Fruit fly (Drosophila melanogaster) whole organism, wandering third instar larva: ENCODE measurements around the gene fwd.

Source experiments
- Dfd ChIP-seq: fragments of >200 bp; optimal IDR thresholded peaks from 2 replicates; lab custom pipeline; 2017; ENCODE audit warnings: missing biosample characterization, missing genetic modification characterization
- Dif ChIP-seq: fragments of 200-275, 200-300 bp; sonication (Bioruptor generic); optimal IDR thresholded peaks from 2 replicates; lab custom pipeline; 2018; ENCODE audit warnings: missing biosample characterization, missing genetic modification characterization; ENCODE audit not compliant: partially characterized antibody
- Hr78 ChIP-seq: fragments of >200 bp; optimal IDR thresholded peaks from 2 replicates; lab custom pipeline; 2017; ENCODE audit warnings: missing biosample characterization, missing genetic modification characterization
- OdsH ChIP-seq: fragments of 200-800 bp; sonication (Bioruptor generic); optimal IDR thresholded peaks from 2 replicates; lab custom pipeline; 2016; ENCODE audit warnings: missing biosample characterization, mild to moderate bottlenecking, missing genetic modification characterization
- fru ChIP-seq: fragments of 200-800 bp; sonication (Bioruptor generic); optimal IDR thresholded peaks from 3 replicates; lab custom pipeline; 2016; ENCODE audit warnings: missing biosample characterization, mild to moderate bottlenecking, missing genetic modification characterization
- lola ChIP-seq: fragments of >200 bp; optimal IDR thresholded peaks from 2 replicates; lab custom pipeline; 2017; ENCODE audit warnings: missing biosample characterization, missing genetic modification characterization
- pan ChIP-seq: fragments of >200 bp; optimal IDR thresholded peaks from 2 replicates; lab custom pipeline; 2017
- psq ChIP-seq: fragments of 200-800 bp; sonication (Bioruptor generic); optimal IDR thresholded peaks from 3 replicates; lab custom pipeline; 2017; ENCODE audit warnings: missing biosample characterization, mild to moderate bottlenecking, missing genetic modification characterization, moderate library complexity
- usp ChIP-seq: fragments of >200 bp; optimal IDR thresholded peaks from 2 replicates; lab custom pipeline; 2017; ENCODE audit warnings: missing biosample characterization, missing genetic modification characterization

DNA sequence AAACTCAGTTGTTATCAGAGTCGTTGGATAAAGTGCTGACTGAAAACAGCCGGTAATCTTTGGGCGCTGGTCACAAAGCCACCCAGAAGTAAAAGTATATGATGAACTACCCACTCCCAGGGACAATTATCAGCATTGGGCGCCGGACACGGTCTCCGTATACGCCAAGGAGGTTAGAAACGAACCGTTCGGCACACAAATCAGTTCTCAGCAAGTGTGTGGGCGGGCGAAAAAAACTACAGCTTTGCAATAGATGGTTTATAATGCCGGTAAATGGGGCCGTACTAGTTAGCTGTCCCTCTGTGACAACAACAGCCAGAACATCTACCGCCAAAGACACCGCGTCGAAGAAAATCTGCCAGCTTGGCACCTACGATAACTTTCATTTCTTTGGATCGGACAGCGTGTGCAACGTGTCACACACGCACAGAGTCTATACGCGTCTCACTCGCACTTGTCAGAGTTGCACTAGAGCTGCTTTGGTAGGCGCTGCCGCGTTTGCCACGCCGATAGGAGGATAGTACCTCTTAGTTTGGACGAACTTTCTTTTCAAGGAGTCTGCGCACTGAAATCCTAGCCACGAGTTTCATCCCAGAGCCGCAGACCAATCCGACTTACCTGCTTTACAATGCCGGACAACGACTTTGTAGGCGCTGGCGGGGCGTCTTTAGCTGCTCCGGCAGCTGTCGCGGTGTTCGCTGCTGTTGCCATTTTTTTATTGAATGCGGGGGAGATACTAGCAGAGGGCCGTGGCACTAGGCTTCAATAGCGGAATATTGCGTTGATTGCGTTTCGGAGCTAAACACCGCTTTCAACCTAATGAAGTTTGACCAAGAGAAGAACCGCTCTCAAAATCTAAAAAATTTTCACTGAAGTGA lies 55.9 kb downstream of the fwd start:
- no peak for TF ChIP-seq Dfd
- TF ChIP-seq Hr78 = no peak
- TF ChIP-seq OdsH = no peak
- no peak for TF ChIP-seq pan (lab: Kevin White, UChicago)
- TF ChIP-seq lola = no peak
- TF ChIP-seq fru (GFP tag; lab: Kevin White, UChicago) = no peak
- TF ChIP-seq usp (GFP tag; lab: Kevin White, UChicago) = no peak
- TF ChIP-seq psq (GFP tag; lab: Kevin White, UChicago) = no peak
- TF ChIP-seq Dif (GFP tag; lab: Kevin White, UChicago) = no peak
